Worm (Caenorhabditis elegans) whole organism, dauer: Measurements from ENCODE around the gene F42A9.3.

ENCODE experiments used
- unc-62 ChIP-seq: sonication (generic microtip); optimal IDR thresholded peaks from 2 replicates; lab custom pipeline; 2017; ENCODE audit warnings: missing biosample characterization, missing genetic modification reagents, missing genetic modification characterization

Gene F42A9.3

DNA sequence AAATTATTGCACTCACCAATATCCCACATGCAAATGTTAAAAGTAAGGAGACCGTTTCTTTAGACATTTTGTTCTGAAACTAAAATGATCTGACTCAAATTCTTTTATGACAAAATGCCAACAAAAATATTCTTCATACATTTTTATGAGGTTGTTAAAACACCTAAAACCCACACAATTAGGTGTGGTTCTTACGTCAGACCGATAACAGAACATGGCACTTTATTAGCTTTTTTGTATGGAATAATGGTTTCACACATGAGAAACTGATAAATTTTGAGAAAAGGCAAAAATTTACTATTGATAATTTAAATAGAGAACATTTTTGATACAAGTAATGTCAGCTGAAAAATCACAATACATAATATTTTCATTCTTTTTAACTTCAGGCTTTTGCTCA is 36.5 kb downstream of the F42A9.3 start, which contains the start of gene C49C8.5:
Gene C49C8.5 (minus strand): TSS at position 73 of the 400 bp plus-strand sequence.
- no peak for TF ChIP-seq unc-62

DNA sequence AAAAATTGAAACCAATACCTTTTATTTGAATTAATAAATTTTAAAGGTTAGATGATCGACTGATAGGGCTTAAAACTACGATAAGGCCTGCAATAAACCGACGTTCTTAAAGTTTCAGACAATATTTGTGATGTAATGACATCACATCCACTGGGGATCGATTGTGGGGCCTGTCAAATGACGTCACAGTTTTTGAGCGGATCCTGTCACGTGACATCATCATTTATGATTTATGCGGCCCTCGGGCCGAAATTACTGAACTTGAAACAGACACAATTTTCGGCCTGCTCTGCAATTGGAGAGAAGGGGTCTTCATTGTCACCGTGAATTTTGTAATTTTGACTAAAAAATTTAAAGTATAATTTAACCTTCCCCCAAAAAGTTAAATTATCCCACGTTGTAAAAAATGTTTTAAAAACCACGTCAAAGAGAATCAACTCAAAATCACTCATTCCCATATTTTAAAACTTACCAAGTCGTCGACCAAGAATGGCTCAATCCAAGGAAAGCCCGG is 37.1 kb downstream of the F42A9.3 start, which contains the start of gene C49C8.1:
Gene C49C8.1 (plus strand): TSS at position 464 of the 514 bp plus-strand sequence.
- TF ChIP-seq unc-62, result no peak

DNA sequence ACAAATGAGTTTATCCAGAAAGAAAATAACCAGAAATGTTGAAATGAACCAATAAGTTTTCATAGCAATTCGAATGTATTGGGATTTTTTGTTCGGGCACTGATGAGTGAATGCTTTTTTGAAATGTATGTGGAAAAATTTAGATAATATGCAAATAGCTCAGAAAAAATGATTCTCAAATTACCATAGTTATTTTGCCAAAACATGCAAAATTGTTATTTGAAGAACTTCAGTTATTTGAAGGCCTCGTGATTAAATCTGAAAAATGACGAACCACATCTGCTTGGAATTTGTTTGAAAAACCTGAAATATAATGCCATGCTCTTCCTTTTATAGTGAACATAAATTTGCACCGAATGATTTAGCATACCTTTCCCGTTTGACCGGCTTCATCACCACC is 41.1 kb downstream of the F42A9.3 start, which contains the start of gene C49C8.6:
Gene C49C8.6 (minus strand): TSS at position 101 of the 400 bp plus-strand sequence.
- no peak for TF ChIP-seq unc-62

DNA sequence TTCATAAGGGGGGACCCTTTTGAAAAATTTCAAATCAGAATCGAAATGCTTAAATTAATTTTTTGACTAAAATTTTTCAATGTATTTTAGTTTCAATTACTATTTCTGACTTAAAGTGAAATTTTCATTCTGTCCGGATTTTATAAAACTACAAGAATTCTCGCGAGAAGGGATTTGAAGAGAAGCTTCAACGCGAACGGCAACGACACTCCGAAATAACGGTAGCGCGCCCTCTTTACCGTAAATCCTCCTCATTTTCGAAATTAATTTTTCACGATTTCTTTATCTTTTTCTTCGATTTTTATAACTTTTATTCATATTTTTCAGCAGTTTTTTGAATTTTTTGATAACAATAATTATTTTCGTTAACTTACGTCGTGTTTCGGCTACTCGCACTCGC is 48.7 kb downstream of the F42A9.3 start:
- TF ChIP-seq unc-62, result no peak
